Fruit fly (Drosophila melanogaster) whole organism, prepupa: ENCODE data around the gene CG42759.

Experiments used
- Blimp-1 ChIP-seq: fragments of 200-800 bp; sonication (Bioruptor generic); optimal IDR thresholded peaks from 3 replicates; lab custom pipeline; 2017; ENCODE audit warnings: missing biosample characterization, missing genetic modification characterization, mild to moderate bottlenecking, moderate library complexity, missing genetic modification reagents
- CG10631 ChIP-seq: fragments of 200-800 bp; sonication (Bioruptor generic); optimal IDR thresholded peaks from 2 replicates; lab custom pipeline; 2016; ENCODE audit warnings: missing biosample characterization, missing genetic modification characterization
- CG11294 ChIP-seq: fragments of 200-800 bp; sonication (Bioruptor generic); IDR thresholded peaks from 2 replicates; pipeline ENCODE4 v1.3.6; 2022; ENCODE audit warnings: missing biosample characterization, missing genetic modification characterization
- CG11902 ChIP-seq: fragments of 200-800 bp; sonication (Bioruptor generic); optimal IDR thresholded peaks from 3 replicates; lab custom pipeline; 2016; ENCODE audit warnings: missing biosample characterization, missing genetic modification characterization
- CG15336 ChIP-seq: fragments of 200-800 bp; sonication (Bioruptor generic); IDR thresholded peaks from 2 replicates; pipeline ENCODE4 v1.3.6; 2022; ENCODE audit warnings: missing biosample characterization, missing genetic modification characterization
- CG16779 ChIP-seq: fragments of 200-800 bp; sonication (Bioruptor generic); optimal IDR thresholded peaks from 3 replicates; lab custom pipeline; 2017; ENCODE audit warnings: missing biosample characterization, mild to moderate bottlenecking, missing genetic modification characterization
- CG31627 ChIP-seq: fragments of 200-800 bp; sonication (Bioruptor generic); optimal IDR thresholded peaks from 3 replicates; lab custom pipeline; 2016; ENCODE audit warnings: missing biosample characterization, missing genetic modification characterization
- CG32006 ChIP-seq: fragments of 200-800 bp; sonication (Bioruptor generic); optimal IDR thresholded peaks from 3 replicates; lab custom pipeline; 2017; ENCODE audit warnings: missing biosample characterization, mild to moderate bottlenecking, missing genetic modification characterization
- CG3919 ChIP-seq: fragments of 200-800 bp; sonication (Bioruptor generic); optimal IDR thresholded peaks from 3 replicates; lab custom pipeline; 2016; ENCODE audit warnings: missing biosample characterization, missing genetic modification characterization
- CG4318 ChIP-seq: fragments of 200-800 bp; sonication (Bioruptor generic); optimal IDR thresholded peaks from 3 replicates; lab custom pipeline; 2017; ENCODE audit warnings: missing biosample characterization, mild to moderate bottlenecking, missing genetic modification characterization
- CG6163 ChIP-seq: fragments of 200-800 bp; sonication (Bioruptor generic); IDR thresholded peaks from 3 replicates; pipeline ENCODE4 v1.3.6; 2022; ENCODE audit warnings: missing biosample characterization, missing genetic modification characterization
- CG6276 ChIP-seq: fragments of 200-800 bp; sonication (Bioruptor generic); optimal IDR thresholded peaks from 2 replicates; lab custom pipeline; 2017; ENCODE audit warnings: missing biosample characterization, mild to moderate bottlenecking, missing genetic modification characterization
- CG6792 ChIP-seq: fragments of 200-800 bp; sonication (Bioruptor generic); optimal IDR thresholded peaks from 3 replicates; lab custom pipeline; 2016; ENCODE audit warnings: missing biosample characterization, missing genetic modification characterization
- CG6808 ChIP-seq: fragments of 200-800 bp; sonication (Bioruptor generic); optimal IDR thresholded peaks from 3 replicates; lab custom pipeline; 2017; ENCODE audit warnings: missing biosample characterization, missing genetic modification characterization, mild to moderate bottlenecking, moderate library complexity, missing genetic modification reagents
- CG6854 ChIP-seq: fragments of 200-800 bp; sonication (Bioruptor generic); optimal IDR thresholded peaks from 2 replicates; lab custom pipeline; 2017; ENCODE audit warnings: missing biosample characterization, mild to moderate bottlenecking, missing genetic modification characterization
- CG7368 ChIP-seq: fragments of 200-800 bp; sonication (Bioruptor generic); optimal IDR thresholded peaks from 3 replicates; lab custom pipeline; 2016; ENCODE audit warnings: missing biosample characterization, missing genetic modification characterization
- CG8319 ChIP-seq: fragments of 200-800 bp; sonication (Bioruptor generic); optimal IDR thresholded peaks from 3 replicates; lab custom pipeline; 2016; ENCODE audit warnings: missing biosample characterization, missing genetic modification characterization
- CG9139 ChIP-seq: fragments of 200-800 bp; sonication (Bioruptor generic); optimal IDR thresholded peaks from 3 replicates; lab custom pipeline; 2017; ENCODE audit warnings: missing biosample characterization, mild to moderate bottlenecking, missing genetic modification characterization
- Eip75B ChIP-seq: fragments of 200-800 bp; sonication (Bioruptor generic); optimal IDR thresholded peaks from 3 replicates; lab custom pipeline; 2016; ENCODE audit warnings: missing biosample characterization, missing genetic modification characterization
- Eip93F ChIP-seq: fragments of 200-800 bp; sonication (Bioruptor generic); optimal IDR thresholded peaks from 2 replicates; lab custom pipeline; 2016; ENCODE audit warnings: missing biosample characterization, mild to moderate bottlenecking, missing genetic modification characterization
- Ets21C ChIP-seq: fragments of 200-800 bp; sonication (Bioruptor generic); optimal IDR thresholded peaks from 3 replicates; lab custom pipeline; 2016; ENCODE audit warnings: missing biosample characterization, missing genetic modification characterization
- Ets96B ChIP-seq: fragments of 200-800 bp; optimal IDR thresholded peaks from 2 replicates; lab custom pipeline; 2019; ENCODE audit warnings: missing biosample characterization, mild to moderate bottlenecking, missing genetic modification characterization, moderate library complexity
- Hr38 ChIP-seq: sonication (Bioruptor generic); optimal IDR thresholded peaks from 2 replicates; lab custom pipeline; 2016; ENCODE audit warnings: missing biosample characterization, missing genetic modification characterization
- Hr39 ChIP-seq: fragments of 200-800 bp; sonication (Bioruptor generic); optimal IDR thresholded peaks from 2 replicates; lab custom pipeline; 2016; ENCODE audit warnings: missing biosample characterization, missing genetic modification characterization
- Lpt ChIP-seq: fragments of 200-800 bp; sonication (Bioruptor generic); optimal IDR thresholded peaks from 3 replicates; lab custom pipeline; 2016; ENCODE audit warnings: missing biosample characterization, missing genetic modification characterization
- Met ChIP-seq: fragments of 200-800 bp; sonication (Bioruptor generic); optimal IDR thresholded peaks from 3 replicates; lab custom pipeline; 2016; ENCODE audit warnings: missing biosample characterization, missing genetic modification characterization
- Sox14 ChIP-seq: fragments of 200-800 bp; sonication (Bioruptor generic); optimal IDR thresholded peaks from 3 replicates; lab custom pipeline; 2016; ENCODE audit warnings: missing biosample characterization, missing genetic modification characterization
- Sox15 ChIP-seq: fragments of 200-800 bp; sonication (Bioruptor generic); optimal IDR thresholded peaks from 3 replicates; lab custom pipeline; 2016; ENCODE audit warnings: missing biosample characterization, missing genetic modification characterization
- achi ChIP-seq: fragments of 200-800 bp; sonication (Bioruptor generic); optimal IDR thresholded peaks from 3 replicates; lab custom pipeline; 2016; ENCODE audit warnings: missing biosample characterization, missing genetic modification characterization
- acj6 ChIP-seq: fragments of 200-800 bp; sonication (Bioruptor generic); optimal IDR thresholded peaks from 3 replicates; lab custom pipeline; 2016; ENCODE audit warnings: missing biosample characterization, missing genetic modification characterization
- dac ChIP-seq: fragments of 200-800 bp; sonication (Bioruptor generic); optimal IDR thresholded peaks from 2 replicates; lab custom pipeline; 2017; ENCODE audit warnings: missing biosample characterization, mild to moderate bottlenecking, missing genetic modification characterization
- dsx ChIP-seq: fragments of 200-800 bp; optimal IDR thresholded peaks from 3 replicates; lab custom pipeline; 2019; ENCODE audit warnings: missing biosample characterization, mild to moderate bottlenecking, missing genetic modification characterization, moderate library complexity; ENCODE audit not compliant: poor library complexity, severe bottlenecking
- esn ChIP-seq: fragments of 200-800 bp; sonication (Bioruptor generic); optimal IDR thresholded peaks from 2 replicates; lab custom pipeline; 2016; ENCODE audit warnings: missing biosample characterization, mild to moderate bottlenecking, missing genetic modification characterization, moderate library complexity
- fd85E ChIP-seq: fragments of 200-800 bp; sonication (Bioruptor generic); optimal IDR thresholded peaks from 3 replicates; lab custom pipeline; 2016; ENCODE audit warnings: missing biosample characterization, missing genetic modification characterization
- fkh ChIP-seq: fragments of 200-800 bp; sonication (Bioruptor generic); optimal IDR thresholded peaks from 3 replicates; lab custom pipeline; 2017; ENCODE audit warnings: missing biosample characterization, mild to moderate bottlenecking, missing genetic modification characterization, moderate library complexity
- net ChIP-seq: fragments of 200-800 bp; sonication (Bioruptor generic); optimal IDR thresholded peaks from 3 replicates; lab custom pipeline; 2016; ENCODE audit warnings: missing biosample characterization, missing genetic modification characterization
- pdm3 ChIP-seq: fragments of 200-800 bp; sonication (Bioruptor generic); optimal IDR thresholded peaks from 3 replicates; lab custom pipeline; 2016; ENCODE audit warnings: missing biosample characterization, missing genetic modification characterization
- salr ChIP-seq, 2 experiments: fragments of 200-800 bp; sonication (Bioruptor generic); optimal IDR thresholded peaks; 3 replicates each; lab custom pipeline; 2016 to 2018; ENCODE audit warnings: missing biosample characterization in 2 of 2, missing genetic modification characterization in 2 of 2, mild to moderate bottlenecking in 1 of 2
- spab ChIP-seq: fragments of 200-800 bp; sonication (Bioruptor generic); optimal IDR thresholded peaks from 2 replicates; lab custom pipeline; 2017; ENCODE audit warnings: missing biosample characterization, mild to moderate bottlenecking, missing genetic modification characterization, missing genetic modification reagents
- ss ChIP-seq, 2 experiments: fragments of 200-800 bp; sonication (Bioruptor generic); optimal IDR thresholded peaks; 2 replicates in 1 of 2; 3 replicates in 1 of 2; lab custom pipeline; 2017 to 2018; ENCODE audit warnings: mild to moderate bottlenecking in 2 of 2, missing biosample characterization in 2 of 2, missing genetic modification characterization in 2 of 2, moderate library complexity in 1 of 2
- svp ChIP-seq: fragments of 200-800 bp; sonication (Bioruptor generic); peaks from one replicate; lab custom pipeline; 2016; ENCODE audit warnings: missing biosample characterization, missing genetic modification characterization
- topi ChIP-seq: fragments of 200-800 bp; sonication (Bioruptor generic); optimal IDR thresholded peaks from 3 replicates; lab custom pipeline; 2016; ENCODE audit warnings: missing biosample characterization, missing genetic modification characterization
- vri ChIP-seq: fragments of 200-800 bp; sonication (Bioruptor generic); optimal IDR thresholded peaks from 3 replicates; lab custom pipeline; 2016; ENCODE audit warnings: missing biosample characterization, mild to moderate bottlenecking, missing genetic modification characterization

The CG42759 gene

dm6 chr3R:10139649-10140598, 2.9 kb upstream of the CG42759 start, which contains the start of gene tws (continued):
- TF ChIP-seq CG7368 (no peak), Sox15 (no peak), CG10631 (GFP tag; lab: Kevin White, UChicago) (no peak), CG9139 (no peak), CG11294 (GFP tag; lab: Robert Waterston, UW) (no peak), Hr38 (GFP tag; lab: Kevin White, UChicago) (no peak), CG11902 (GFP tag; lab: Kevin White, UChicago) (no peak), CG3919 (peak; percentile 13), topi (GFP tag; lab: Kevin White, UChicago) (peak; percentile 30), Blimp-1 (no peak), Ets96B (tag; lab: Kevin White, UChicago) (peak; percentile 47), Lpt (GFP tag; lab: Kevin White, UChicago) (peak; percentile 1), fd85E (GFP tag; lab: Kevin White, UChicago) (no peak), Hr39 (peak; percentile 12), pdm3 (peak; percentile 24), svp (GFP tag; lab: Kevin White, UChicago) (peak; percentile 22), dac (GFP tag; lab: Kevin White, UChicago) (no peak), CG6163 (GFP tag; lab: Robert Waterston, UW) (no peak), net (peak; percentile 52), Met (GFP tag; lab: Kevin White, UChicago) (peak; percentile 40), CG4318 (GFP tag; lab: Kevin White, UChicago) (peak; percentile 29), achi (GFP tag; lab: Kevin White, UChicago) (peak; percentile 27), CG16779 (peak; percentile 43), CG32006 (GFP tag; lab: Kevin White, UChicago) (peak; percentile 69), CG6792 (GFP tag; lab: Kevin White, UChicago) (peak; percentile 6), salr (GFP tag; optimal IDR thresholded peaks at IDR 0.05; lab: Kevin White, UChicago) (peak in 1 of 2 experiments; percentile 37), Ets21C (GFP tag; lab: Kevin White, UChicago) (no peak), ss (GFP tag; optimal IDR thresholded peaks at IDR 0.05; lab: Kevin White, UChicago) (peak; percentile 67 to 75)

- TF ChIP-seq acj6 (GFP tag; lab: Kevin White, UChicago) (peak; percentile 65), vri (GFP tag; lab: Kevin White, UChicago) (peak; percentile 30), CG6276 (GFP tag; lab: Kevin White, UChicago) (peak; percentile 43), salr (GFP tag; optimal IDR thresholded peaks at IDR 0.05; lab: Kevin White, UChicago) (no peak), CG16779 (peak; percentile 19), Sox15 (no peak), dsx (GFP tag; lab: Kevin White, UChicago) (peak; percentile 76), Hr38 (GFP tag; lab: Kevin White, UChicago) (no peak), CG9139 (no peak), pdm3 (peak; percentile 27), ss (GFP tag; optimal IDR thresholded peaks at IDR 0.05; lab: Kevin White, UChicago) (peak; percentile 31 to 41), Eip93F (peak; percentile 65), Met (GFP tag; lab: Kevin White, UChicago) (peak; percentile 57), Lpt (GFP tag; lab: Kevin White, UChicago) (no peak), CG6808 (GFP tag; lab: Kevin White, UChicago) (peak; percentile 8), CG3919 (peak; percentile 54), CG6854 (GFP tag; lab: Kevin White, UChicago) (no peak), fd85E (GFP tag; lab: Kevin White, UChicago) (no peak), CG15336 (no peak), svp (GFP tag; lab: Kevin White, UChicago) (peak; percentile 66), Sox14 (GFP tag; lab: Kevin White, UChicago) (peak; percentile 50), net (peak; percentile 49), spab (GFP tag; lab: Kevin White, UChicago) (no peak), esn (GFP tag; lab: Kevin White, UChicago) (peak; percentile 54), fkh (peak; percentile 13), CG31627 (GFP tag; lab: Kevin White, UChicago) (peak; percentile 48), CG7368 (peak; percentile 13), Eip75B (GFP tag; lab: Kevin White, UChicago) (peak; percentile 43), CG6163 (GFP tag; lab: Robert Waterston, UW) (peak; percentile 21; the same call in 1 of the 3 replicates), CG8319 (peak; percentile 23)
Observed at dm6 chr3R:10144103-10144998, 1.5 kb downstream of the CG42759 start, which contains the start of the genes TAF1B and Invadolysin. TSS of gene TAF1B (minus strand) at chr3R:10144184. TSS of gene Invadolysin (plus strand) at chr3R:10144668.
